In the genomic region with DNA sequence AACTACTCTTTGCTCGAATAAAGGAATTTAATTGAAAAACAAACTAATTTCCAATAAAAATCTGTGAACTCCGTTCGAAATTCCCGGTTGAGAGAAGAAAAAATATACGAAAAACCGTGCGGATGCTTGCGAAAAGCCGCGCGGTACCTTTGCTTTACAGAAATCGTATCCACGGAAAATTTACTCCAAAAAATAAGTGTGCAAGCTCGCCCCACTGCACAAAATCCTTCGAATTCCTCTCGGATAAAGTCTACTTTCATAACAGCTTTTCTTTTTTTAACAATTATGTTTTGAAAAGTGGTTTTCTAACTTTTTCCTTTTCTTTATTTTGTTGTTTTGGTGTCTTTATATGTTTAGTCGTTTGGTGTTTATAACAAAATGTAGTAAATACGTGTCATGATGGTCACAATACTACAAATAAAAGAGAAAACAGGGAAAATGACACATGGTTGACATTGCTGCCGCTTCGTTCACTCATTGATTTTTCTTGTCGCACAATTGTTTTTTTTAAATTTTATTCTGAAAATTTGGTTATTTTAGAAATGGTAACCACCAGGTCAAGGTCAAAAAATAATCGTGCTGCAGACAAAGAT, we compare ENCODE assay signal across 1 worm cellular context.
TF ChIP-seq lines count a peak whose summit lies in the region.

A gene (plus strand): TSS at position 533 of the 593 bp plus-strand sequence.

TF ChIP-seq in whole organism, L4 larva, 104 proteins besides CTCF, POLR2A, EP300 and RAD21 (continued from another document):
- peak; percentile 35 to 57 for TF ChIP-seq mdl-1 (tag; optimal IDR thresholded peaks at IDR 0.05; lab: Kevin White, UChicago)
- peak; percentile 76 for TF ChIP-seq spr-1 (tag; optimal IDR thresholded peaks at IDR 0.05; lab: Kevin White, UChicago)
- peak; percentile 79 for TF ChIP-seq vab-7 (GFP tag; IDR thresholded peaks at IDR 0.05; lab: Robert Waterston, UW)
- TF ChIP-seq D1046.2 (GFP tag; IDR thresholded peaks at IDR 0.05; lab: Robert Waterston, UW) = 0 out of 2 replicates have a peak, but pooled peaks have one; percentile 23
- no peak for TF ChIP-seq lin-39 (tag; optimal IDR thresholded peaks at IDR 0.05; lab: Kevin White, UChicago)
- TF ChIP-seq nhr-76 (tag; optimal IDR thresholded peaks at IDR 0.05; lab: Kevin White, UChicago) = no peak
- no peak for TF ChIP-seq aly-2 (tag; optimal IDR thresholded peaks at IDR 0.05; lab: Kevin White, UChicago)
- no peak for TF ChIP-seq unc-62 (GFP tag; optimal IDR thresholded peaks at IDR 0.05 in 1 of 2; lab: Kevin White, UChicago)
- TF ChIP-seq unc-62 (tag; optimal IDR thresholded peaks at IDR 0.05; lab: Kevin White, UChicago) = no peak
- TF ChIP-seq hmg-1.1 (GFP tag; IDR thresholded peaks at IDR 0.05; lab: Robert Waterston, UW) = peak; percentile 85
- no peak for TF ChIP-seq cey-2 (tag; optimal IDR thresholded peaks at IDR 0.05; lab: Kevin White, UChicago; ENCODE audit: borderline replicate concordance, insufficient read depth)
- TF ChIP-seq F10B5.3 (tag; optimal IDR thresholded peaks at IDR 0.05; lab: Kevin White, UChicago) = no peak
- no peak for TF ChIP-seq madf-9 (GFP tag; conservative IDR thresholded peaks at IDR 0.05; lab: Robert Waterston, UW)
- no peak for TF ChIP-seq spr-3 (GFP tag; optimal IDR thresholded peaks at IDR 0.05; lab: Kevin White, UChicago)
- TF ChIP-seq zfp-2 (tag; optimal IDR thresholded peaks at IDR 0.05; lab: Kevin White, UChicago) = peak; percentile 70
- TF ChIP-seq ctbp-1 (GFP tag; IDR thresholded peaks at IDR 0.05; lab: Robert Waterston, UW) = peak; percentile 77
- TF ChIP-seq Y48G9A.11 (GFP tag; IDR thresholded peaks at IDR 0.05; lab: Robert Waterston, UW) = no peak
